Fruit fly (Drosophila melanogaster) whole organism, wandering third instar larva: ENCODE measurements around the gene sbm.

Source experiments
- Abd-B ChIP-seq: fragments of >200 bp; optimal IDR thresholded peaks from 2 replicates; lab custom pipeline; 2017; ENCODE audit warnings: missing biosample characterization, missing genetic modification characterization
- Dfd ChIP-seq: fragments of >200 bp; optimal IDR thresholded peaks from 2 replicates; lab custom pipeline; 2017; ENCODE audit warnings: missing biosample characterization, missing genetic modification characterization
- HLH106 ChIP-seq: fragments of 200-800 bp; optimal IDR thresholded peaks from 3 replicates; lab custom pipeline; 2019; ENCODE audit warnings: missing biosample characterization, mild to moderate bottlenecking, missing genetic modification characterization, moderate library complexity
- Jra ChIP-seq: sonication (Bioruptor generic); optimal IDR thresholded peaks from 2 replicates; lab custom pipeline; 2016; ENCODE audit warnings: missing biosample characterization, missing genetic modification characterization
- Myc ChIP-seq: fragments of >200 bp; optimal IDR thresholded peaks from 2 replicates; lab custom pipeline; 2017
- OdsH ChIP-seq: fragments of 200-800 bp; sonication (Bioruptor generic); optimal IDR thresholded peaks from 2 replicates; lab custom pipeline; 2016; ENCODE audit warnings: missing biosample characterization, mild to moderate bottlenecking, missing genetic modification characterization
- Sp1 ChIP-seq: fragments of 200-800 bp; sonication (Bioruptor generic); optimal IDR thresholded peaks from 3 replicates; lab custom pipeline; 2019; ENCODE audit warnings: missing biosample characterization, mild to moderate bottlenecking, missing genetic modification characterization, moderate library complexity
- dsf ChIP-seq: sonication (Bioruptor generic); optimal IDR thresholded peaks from 2 replicates; lab custom pipeline; 2016; ENCODE audit warnings: missing biosample characterization, missing genetic modification characterization, borderline replicate concordance
- fru ChIP-seq: fragments of 200-800 bp; sonication (Bioruptor generic); optimal IDR thresholded peaks from 3 replicates; lab custom pipeline; 2016; ENCODE audit warnings: missing biosample characterization, mild to moderate bottlenecking, missing genetic modification characterization
- lola ChIP-seq: fragments of >200 bp; optimal IDR thresholded peaks from 2 replicates; lab custom pipeline; 2017; ENCODE audit warnings: missing biosample characterization, missing genetic modification characterization
- pan ChIP-seq: fragments of >200 bp; optimal IDR thresholded peaks from 2 replicates; lab custom pipeline; 2017
- sage ChIP-seq: fragments of 200-800 bp; sonication (Bioruptor generic); optimal IDR thresholded peaks from 2 replicates; lab custom pipeline; 2016; ENCODE audit warnings: missing biosample characterization, mild to moderate bottlenecking, missing genetic modification characterization
- sv ChIP-seq: fragments of 200-800 bp; sonication (Bioruptor generic); optimal IDR thresholded peaks from 3 replicates; lab custom pipeline; 2016; ENCODE audit warnings: missing biosample characterization, missing genetic modification characterization
- tai ChIP-seq: sonication (Bioruptor generic); optimal IDR thresholded peaks from 2 replicates; lab custom pipeline; 2016; ENCODE audit warnings: missing biosample characterization, missing genetic modification characterization

dm6 chrX:14591491-14591890, 10.9 kb downstream of the sbm start:
- TF ChIP-seq sv (GFP tag; lab: Kevin White, UChicago) (no peak), HLH106 (tag; lab: Kevin White, UChicago) (no peak), Jra (no peak), tai (GFP tag; lab: Kevin White, UChicago) (no peak), Myc (lab: Kevin White, UChicago) (no peak), lola (GFP tag; lab: Kevin White, UChicago) (no peak), OdsH (no peak), pan (lab: Kevin White, UChicago) (no peak), Sp1 (GFP tag; lab: Kevin White, UChicago) (no peak), fru (GFP tag; lab: Kevin White, UChicago) (no peak), Abd-B (GFP tag; lab: Kevin White, UChicago) (no peak), dsf (GFP tag; lab: Kevin White, UChicago) (no peak), sage (GFP tag; lab: Kevin White, UChicago) (no peak), Dfd (GFP tag; lab: Kevin White, UChicago) (no peak)
